Fruit fly (Drosophila melanogaster) ovary, adult (tissue): ENCODE results near the gene CG34245.

Experiments
- CG17801 ChIP-seq: fragments of 200-800 bp; optimal IDR thresholded peaks from 2 replicates; lab custom pipeline; 2019; ENCODE audit warnings: missing biosample characterization, mild to moderate bottlenecking, missing genetic modification characterization, moderate library complexity; ENCODE audit not compliant: partially characterized antibody

CG34245 gene

dm6 chr3L:14894316-14894715, at the start of gene CG34245:
CG34245 (minus strand) TSS chr3L:14894416.
- TF ChIP-seq CG17801 (GFP tag; lab: Kevin White, UChicago): no peak

DNA sequence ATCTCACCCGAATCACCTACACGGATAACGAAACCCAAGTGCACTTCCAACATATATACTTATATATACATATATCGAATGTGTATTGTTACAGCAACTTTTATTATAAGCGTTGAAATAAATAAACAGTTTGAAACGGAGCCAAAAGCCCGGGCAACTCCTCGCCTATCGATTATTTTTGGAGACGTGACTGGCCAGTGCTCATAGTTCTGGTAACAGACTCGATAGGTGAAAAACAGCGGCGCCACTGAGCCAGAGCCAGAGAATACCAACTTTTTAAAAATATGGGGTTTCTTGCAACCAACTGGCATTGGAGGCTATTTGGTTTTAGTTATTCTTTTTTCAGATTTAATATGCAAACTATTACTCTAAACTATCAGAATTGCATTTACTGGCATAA, 48.6 kb upstream of the CG34245 start:
- TF ChIP-seq CG17801 (GFP tag; lab: Kevin White, UChicago): no peak

- no peak for TF ChIP-seq CG17801 (GFP tag; lab: Kevin White, UChicago)
These were observed 31.4 kb upstream of the CG34245 start for dm6 chr3L:14925602-14926001.

DNA sequence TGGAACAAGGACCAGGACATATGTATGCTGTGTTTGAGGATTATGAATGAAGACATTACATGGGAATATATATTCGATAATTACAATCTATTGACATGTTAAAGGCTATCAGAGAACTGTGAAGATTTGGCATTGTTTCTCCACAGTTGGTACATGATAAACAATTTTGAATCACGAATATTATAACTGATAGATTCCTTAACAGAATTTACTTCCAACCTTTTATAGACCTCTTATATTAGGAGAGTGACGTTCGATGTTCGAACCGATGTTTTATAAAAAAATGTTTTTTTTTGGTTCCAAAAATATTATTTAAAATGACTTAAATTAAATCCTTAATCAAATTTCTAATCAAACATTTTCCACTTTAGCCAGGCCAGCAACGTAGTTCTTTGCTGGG, 9.3 kb upstream of the CG34245 start, which contains the start of gene DCX-EMAP:
Gene DCX-EMAP, plus strand, starts transcription at position 301 of the 400 bp plus-strand sequence.
- no peak for TF ChIP-seq CG17801 (GFP tag; lab: Kevin White, UChicago)

DNA sequence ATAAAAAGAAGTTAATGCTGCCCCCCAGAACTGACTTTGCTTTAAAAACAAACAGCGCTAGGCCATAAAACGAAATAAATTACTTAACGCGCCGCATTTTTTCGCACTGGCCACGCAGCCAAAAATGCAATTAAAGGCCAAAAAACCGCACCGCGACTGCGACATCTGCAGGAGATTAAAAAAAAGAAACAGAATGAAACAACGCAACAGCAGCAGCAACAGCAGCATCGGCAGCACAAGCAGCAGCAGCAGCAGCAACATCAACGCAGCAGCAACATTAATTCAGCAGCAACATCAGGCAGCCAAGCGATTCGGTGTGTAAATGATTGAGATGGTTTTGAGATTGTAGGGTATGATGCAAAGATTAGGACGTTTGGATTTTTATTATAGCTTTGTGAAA, 18.6 kb downstream of the CG34245 start:
- TF ChIP-seq CG17801 (GFP tag; lab: Kevin White, UChicago): no peak

DNA sequence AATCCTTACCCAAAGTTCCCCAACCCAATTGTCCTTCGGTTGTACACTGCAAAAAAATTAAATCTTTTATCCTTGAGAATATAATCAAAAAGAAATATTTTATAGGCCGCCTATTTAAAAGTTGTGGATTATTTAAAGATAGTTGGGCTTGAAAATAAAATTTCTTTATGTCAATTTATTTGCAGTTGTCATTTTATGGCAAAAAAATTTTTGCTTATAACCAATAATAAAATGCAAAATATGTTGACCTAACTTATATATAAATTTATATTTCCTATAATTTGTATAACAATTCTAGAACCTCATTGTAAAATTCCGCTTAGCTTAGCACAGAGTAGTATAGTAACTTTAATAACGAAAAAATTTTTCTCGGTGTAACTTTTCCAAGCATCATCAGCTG, 46.8 kb downstream of the CG34245 start:
- no peak for TF ChIP-seq CG17801 (GFP tag; lab: Kevin White, UChicago)
